Worm (Caenorhabditis elegans) whole organism, L1 larva: Measurements from ENCODE around the gene nas-3.

Experiments
- C04F5.9 ChIP-seq: sonication (generic microtip); optimal IDR thresholded peaks from 2 replicates; lab custom pipeline; 2016; ENCODE audit warnings: missing genetic modification characterization, missing compliant biosample characterization
- C16A3.4 ChIP-seq: fragments of 150-350 bp; optimal IDR thresholded peaks from 2 replicates; lab custom pipeline; 2014; ENCODE audit warnings: missing biosample characterization, missing genetic modification characterization
- C34B4.2 ChIP-seq: sonication (generic microtip); optimal IDR thresholded peaks from 2 replicates; lab custom pipeline; 2017; ENCODE audit warnings: mild to moderate bottlenecking, missing genetic modification characterization, missing compliant biosample characterization
- Y116A8C.19 ChIP-seq: sonication (generic microtip); optimal IDR thresholded peaks from 2 replicates; lab custom pipeline; 2016; ENCODE audit warnings: missing compliant biosample characterization, missing genetic modification characterization, borderline replicate concordance
- alr-1 ChIP-seq: fragments of 200-800 bp; sonication (Bioruptor generic); optimal IDR thresholded peaks from 2 replicates; lab custom pipeline; 2018; ENCODE audit warnings: borderline replicate concordance, mild to moderate bottlenecking, missing genetic modification characterization, missing compliant biosample characterization
- blmp-1 ChIP-seq: fragments of 150-350 bp; optimal IDR thresholded peaks from 2 replicates; lab custom pipeline; 2014; ENCODE audit warnings: missing biosample characterization, missing genetic modification characterization
- ceh-88 ChIP-seq: fragments of 200-800 bp; sonication (Bioruptor generic); IDR thresholded peaks from 2 replicates; pipeline ENCODE4 v1.3.6; 2022; ENCODE audit warnings: missing genetic modification characterization, missing compliant biosample characterization
- dsc-1 ChIP-seq: sonication (generic microtip); optimal IDR thresholded peaks from 2 replicates; lab custom pipeline; 2016; ENCODE audit warnings: mild to moderate bottlenecking, missing genetic modification characterization, missing compliant biosample characterization
- efl-1 ChIP-seq, 4 experiments: fragments of 150-350 bp; optimal IDR thresholded peaks in 3 of 4; peaks in 1 of 4; 1 replicate in 1 of 4; 2 replicates in 3 of 4; lab custom pipeline; 2014; ENCODE audit warnings: missing biosample characterization in 2 of 4, missing genetic modification characterization in 2 of 4, missing genetic modification reagents in 2 of 4
- elt-2 ChIP-seq: sonication (generic microtip); optimal IDR thresholded peaks from 2 replicates; lab custom pipeline; 2016; ENCODE audit warnings: missing genetic modification characterization, mild to moderate bottlenecking, inconsistent platforms, missing compliant biosample characterization, missing genetic modification reagents
- ets-5 ChIP-seq: fragments of 200-800 bp; sonication (Bioruptor generic); IDR thresholded peaks from 2 replicates; pipeline ENCODE4 v1.3.6; 2022; ENCODE audit warnings: missing genetic modification characterization, missing compliant biosample characterization
- fkh-10 ChIP-seq: sonication (generic microtip); optimal IDR thresholded peaks from 2 replicates; lab custom pipeline; 2017; ENCODE audit warnings: missing biosample characterization, missing genetic modification reagents, missing genetic modification characterization
- fkh-4 ChIP-seq: sonication (generic microtip); optimal IDR thresholded peaks from 2 replicates; lab custom pipeline; 2016; ENCODE audit warnings: missing compliant biosample characterization, missing genetic modification characterization, borderline replicate concordance
- fkh-8 ChIP-seq: sonication (generic microtip); optimal IDR thresholded peaks from 2 replicates; lab custom pipeline; 2016; ENCODE audit warnings: mild to moderate bottlenecking, missing genetic modification characterization, missing compliant biosample characterization
- hlh-4 ChIP-seq: sonication (generic microtip); optimal IDR thresholded peaks from 2 replicates; lab custom pipeline; 2016; ENCODE audit warnings: mild to moderate bottlenecking, missing genetic modification characterization, missing compliant biosample characterization
- hpl-2 ChIP-seq: fragments of 150-350 bp; optimal IDR thresholded peaks from 2 replicates; lab custom pipeline; 2014; ENCODE audit warnings: missing biosample characterization, missing genetic modification reagents, missing genetic modification characterization
- jun-1 ChIP-seq: fragments of 150-350 bp; optimal IDR thresholded peaks from 2 replicates; lab custom pipeline; 2014; ENCODE audit warnings: missing biosample characterization, missing genetic modification reagents, missing genetic modification characterization
- lin-13 ChIP-seq: fragments of 150-350 bp; optimal IDR thresholded peaks from 2 replicates; lab custom pipeline; 2014; ENCODE audit warnings: missing biosample characterization, missing genetic modification reagents, missing genetic modification characterization
- lin-14 ChIP-seq: fragments of 200-800 bp; sonication (Bioruptor generic); optimal IDR thresholded peaks from 2 replicates; lab custom pipeline; 2018; ENCODE audit warnings: mild to moderate bottlenecking, missing genetic modification characterization, moderate library complexity, missing compliant biosample characterization
- lin-15B ChIP-seq: fragments of 150-350 bp; sonication (generic microtip); optimal IDR thresholded peaks from 3 replicates; lab custom pipeline; 2014; ENCODE audit warnings: missing biosample characterization, missing genetic modification characterization
- lin-35 ChIP-seq, 2 experiments: fragments of 150-350 bp; optimal IDR thresholded peaks; 2 replicates each; lab custom pipeline; 2014; ENCODE audit warnings: missing biosample characterization in 2 of 2, missing genetic modification characterization in 2 of 2, missing genetic modification reagents in 2 of 2
- nhr-11 ChIP-seq: fragments of 150-350 bp; optimal IDR thresholded peaks from 2 replicates; lab custom pipeline; 2014; ENCODE audit warnings: missing biosample characterization, missing genetic modification characterization
- nhr-12 ChIP-seq: sonication (generic microtip); optimal IDR thresholded peaks from 2 replicates; lab custom pipeline; 2017; ENCODE audit warnings: missing biosample characterization, missing genetic modification characterization
- nhr-19 ChIP-seq: fragments of 200-800 bp; sonication (Bioruptor generic); conservative IDR thresholded peaks from 2 replicates; pipeline ENCODE4 v1.3.6; 2022; ENCODE audit warnings: missing genetic modification characterization, missing compliant biosample characterization
- nhr-237 ChIP-seq: fragments of 150-350 bp; optimal IDR thresholded peaks from 2 replicates; lab custom pipeline; 2014; ENCODE audit warnings: missing biosample characterization, missing genetic modification characterization
- nhr-47 ChIP-seq: sonication (generic microtip); optimal IDR thresholded peaks from 2 replicates; lab custom pipeline; 2016; ENCODE audit warnings: mild to moderate bottlenecking, missing genetic modification characterization, moderate library complexity, missing compliant biosample characterization
- nhr-71 ChIP-seq: sonication (generic microtip); optimal IDR thresholded peaks from 2 replicates; lab custom pipeline; 2016; ENCODE audit warnings: mild to moderate bottlenecking, missing genetic modification characterization, moderate library complexity, missing compliant biosample characterization
- nhr-76 ChIP-seq: sonication (generic microtip); optimal IDR thresholded peaks from 2 replicates; lab custom pipeline; 2017; ENCODE audit warnings: missing biosample characterization, missing genetic modification characterization
- nhr-90 ChIP-seq: sonication (generic microtip); optimal IDR thresholded peaks from 2 replicates; lab custom pipeline; 2016; ENCODE audit warnings: mild to moderate bottlenecking, missing genetic modification characterization, missing compliant biosample characterization; ENCODE audit not compliant: poor library complexity
- pag-3 ChIP-seq: sonication (generic microtip); optimal IDR thresholded peaks from 2 replicates; lab custom pipeline; 2017; ENCODE audit warnings: missing genetic modification characterization, mild to moderate bottlenecking, missing compliant biosample characterization, antibody characterized with exemption, borderline replicate concordance; ENCODE audit not compliant: insufficient read depth
- pax-3 ChIP-seq: fragments of 200-800 bp; sonication (Bioruptor generic); optimal IDR thresholded peaks from 2 replicates; lab custom pipeline; 2018; ENCODE audit warnings: mild to moderate bottlenecking, missing genetic modification characterization, moderate library complexity, missing compliant biosample characterization
- pqm-1 ChIP-seq: sonication (generic microtip); optimal IDR thresholded peaks from 3 replicates; lab custom pipeline; 2017; ENCODE audit warnings: missing biosample characterization, missing genetic modification characterization
- snpc-4 ChIP-seq: fragments of 150-350 bp; optimal IDR thresholded peaks from 2 replicates; lab custom pipeline; 2014; ENCODE audit warnings: missing biosample characterization, missing genetic modification characterization
- snu-23 ChIP-seq: sonication (generic microtip); optimal IDR thresholded peaks from 2 replicates; lab custom pipeline; 2016; ENCODE audit warnings: missing genetic modification characterization, missing compliant biosample characterization
- sox-4 ChIP-seq: sonication (generic microtip); optimal IDR thresholded peaks from 2 replicates; lab custom pipeline; 2016; ENCODE audit warnings: missing genetic modification characterization, missing compliant biosample characterization
- sptf-1 ChIP-seq: fragments of 150-350 bp; optimal IDR thresholded peaks from 2 replicates; lab custom pipeline; 2014; ENCODE audit warnings: missing biosample characterization, missing genetic modification characterization
- swsn-7 ChIP-seq: sonication (generic microtip); optimal IDR thresholded peaks from 2 replicates; lab custom pipeline; 2016; ENCODE audit warnings: missing genetic modification characterization, missing compliant biosample characterization
- tbx-2 ChIP-seq: sonication (generic microtip); optimal IDR thresholded peaks from 2 replicates; lab custom pipeline; 2016; ENCODE audit warnings: missing genetic modification characterization, missing compliant biosample characterization
- tlp-1 ChIP-seq: fragments of 150-350 bp; optimal IDR thresholded peaks from 2 replicates; lab custom pipeline; 2014; ENCODE audit warnings: missing biosample characterization, missing genetic modification characterization
- unc-62 ChIP-seq: fragments of 150-350 bp; optimal IDR thresholded peaks from 2 replicates; lab custom pipeline; 2014; ENCODE audit warnings: missing biosample characterization, missing genetic modification reagents, missing genetic modification characterization
- unc-98 ChIP-seq: fragments of 200-800 bp; sonication (Bioruptor generic); IDR thresholded peaks from 2 replicates; pipeline ENCODE4 v1.3.6; 2022; ENCODE audit warnings: missing genetic modification characterization, missing compliant biosample characterization
- zag-1 ChIP-seq: fragments of 150-350 bp; optimal IDR thresholded peaks from 2 replicates; lab custom pipeline; 2014; ENCODE audit warnings: missing biosample characterization, missing genetic modification characterization
- ztf-11 ChIP-seq, 2 experiments: sonication (generic microtip); optimal IDR thresholded peaks; 2 replicates each; lab custom pipeline; 2016 to 2017; ENCODE audit warnings: missing genetic modification characterization in 2 of 2, missing biosample characterization in 1 of 2, missing compliant biosample characterization in 1 of 2

The nas-3 gene

DNA sequence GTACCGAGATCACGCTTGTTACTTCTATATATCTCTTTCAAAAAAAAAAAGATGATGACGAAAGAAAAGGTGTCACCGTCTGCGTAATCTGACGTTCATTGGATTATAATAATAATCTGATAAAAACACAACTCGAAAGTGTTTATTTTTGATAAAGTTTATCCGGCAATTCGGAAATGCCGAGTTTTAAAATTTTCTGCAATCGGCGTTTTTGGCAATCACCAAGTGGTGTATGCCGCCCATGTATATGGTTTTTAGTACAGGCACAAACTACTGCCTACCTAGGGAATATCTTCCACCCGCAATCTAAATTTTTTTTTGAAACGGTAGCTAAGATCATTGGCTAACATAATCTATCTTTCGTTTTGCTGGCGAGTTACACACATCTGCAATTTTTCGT lies 4.0 kb upstream of the nas-3 start:
- TF ChIP-seq nhr-47 (peak; percentile 60), sox-4 (tag; lab: Kevin White, UChicago) (peak; percentile 19), pax-3 (tag; lab: Kevin White, UChicago) (peak; percentile 55), nhr-71 (tag; lab: Kevin White, UChicago) (no peak), nhr-90 (tag; lab: Kevin White, UChicago) (no peak), blmp-1 (tag; lab: Kevin White, UChicago) (peak; percentile 18), dsc-1 (tag; lab: Kevin White, UChicago) (peak; percentile 66), fkh-8 (peak; percentile 24)

DNA sequence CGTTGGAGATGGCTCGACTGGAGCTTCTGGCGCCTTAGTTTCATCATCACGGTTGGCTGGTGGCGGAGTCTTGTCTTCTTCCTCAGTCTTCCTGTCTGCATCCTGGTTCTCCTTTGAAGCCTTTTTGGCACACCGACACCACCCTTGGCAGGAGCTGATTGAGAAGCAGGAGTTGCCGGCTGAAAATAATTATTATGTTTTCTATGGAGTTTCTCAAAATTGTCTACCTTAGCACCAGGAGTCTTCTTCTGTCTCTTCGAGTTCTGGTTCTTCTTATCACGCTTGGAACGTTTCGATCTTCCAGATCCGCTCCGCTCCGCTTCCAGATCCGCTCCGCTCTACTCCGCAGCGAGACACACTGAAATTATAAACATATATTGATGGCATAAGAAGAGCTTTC lies 2.6 kb downstream of the nas-3 start, which contains the start of gene K06A4.6:
TSS of gene K06A4.6 (minus strand) at position 101 of the 400 bp plus-strand sequence.
- TF ChIP-seq C34B4.2 (tag; lab: Kevin White, UChicago), result no peak
- TF ChIP-seq C16A3.4 (tag; lab: Kevin White, UChicago), result no peak
- TF ChIP-seq C04F5.9 (tag; lab: Kevin White, UChicago), result no peak
- no peak for TF ChIP-seq nhr-11 (tag; lab: Kevin White, UChicago)
- TF ChIP-seq sptf-1 (tag; lab: Kevin White, UChicago), result no peak
- no peak for TF ChIP-seq hpl-2 (GFP tag; lab: Kevin White, UChicago)
- TF ChIP-seq dsc-1 (tag; lab: Kevin White, UChicago), result no peak
- no peak for TF ChIP-seq tlp-1 (tag; lab: Kevin White, UChicago)
- no peak for TF ChIP-seq snu-23 (GFP tag; lab: Kevin White, UChicago)
- no peak for TF ChIP-seq fkh-4

DNA sequence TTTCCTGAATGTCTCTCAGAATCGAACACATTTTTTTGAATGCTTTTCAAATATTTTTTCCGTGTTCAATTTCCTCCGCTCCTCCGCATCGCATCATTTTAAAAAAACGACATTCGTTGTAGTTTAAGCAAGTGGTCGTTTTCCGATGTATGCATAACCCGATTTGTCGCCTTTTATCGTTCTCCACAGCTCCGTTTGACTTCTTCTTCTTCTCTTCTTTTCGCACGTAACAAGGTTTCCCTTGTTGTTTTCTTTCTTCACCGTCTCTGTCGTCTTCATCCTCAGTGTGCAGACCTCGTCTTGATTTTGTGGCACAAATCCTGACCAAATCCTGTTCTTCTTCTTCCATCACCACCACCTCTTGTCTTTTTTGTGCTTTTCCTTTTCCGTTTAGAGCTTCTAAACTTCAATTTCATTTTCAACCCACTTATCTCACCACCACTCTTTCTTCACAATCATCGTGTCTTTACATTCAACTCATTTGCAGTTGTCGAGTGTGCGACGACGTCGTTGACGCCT lies 5.8 kb downstream of the nas-3 start, which contains the start of gene K06A4.2:
TSS of gene K06A4.2 (plus strand) at position 469 of the 519 bp plus-strand sequence.
- TF ChIP-seq unc-98 (GFP tag; lab: Robert Waterston, UW), result no peak
- TF ChIP-seq lin-14 (GFP tag; lab: Kevin White, UChicago), result peak; percentile 57
- TF ChIP-seq hlh-4, result no peak
- TF ChIP-seq snpc-4, result no peak
- TF ChIP-seq fkh-10 (GFP tag; lab: Kevin White, UChicago), result peak; percentile 90

DNA sequence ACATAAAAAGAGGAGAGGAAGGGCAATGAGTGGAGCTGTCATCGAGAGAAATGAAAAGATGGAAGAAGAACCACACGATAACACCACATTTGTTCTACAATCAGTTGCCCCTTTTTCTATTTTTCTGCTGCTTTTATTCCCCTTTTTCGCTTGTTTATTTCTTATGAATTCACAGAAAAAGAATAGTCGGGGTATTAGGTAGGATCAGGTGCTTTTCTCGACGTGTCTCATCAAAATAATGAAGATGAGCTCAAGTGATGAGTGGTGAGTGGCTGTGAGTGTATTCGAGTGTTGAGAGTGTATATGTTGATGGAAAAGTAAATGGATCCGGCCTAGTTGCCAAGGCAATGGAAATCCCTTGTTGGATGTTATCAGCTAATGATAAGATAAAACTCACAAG lies 7.5 kb downstream of the nas-3 start:
- no peak for TF ChIP-seq hlh-4
- peak; percentile 15 for TF ChIP-seq fkh-8
- no peak for TF ChIP-seq hpl-2 (GFP tag; lab: Kevin White, UChicago)
- peak; percentile 5 for TF ChIP-seq nhr-71 (tag; lab: Kevin White, UChicago)
- no peak for TF ChIP-seq unc-98 (GFP tag; lab: Robert Waterston, UW)
- no peak for TF ChIP-seq pag-3 (tag; lab: Kevin White, UChicago)
- TF ChIP-seq elt-2 (tag; lab: Kevin White, UChicago), result no peak
- no peak for TF ChIP-seq ztf-11 (tag; optimal IDR thresholded peaks at IDR 0.05; lab: Kevin White, UChicago)
- TF ChIP-seq nhr-76, result no peak
- TF ChIP-seq snu-23 (GFP tag; lab: Kevin White, UChicago), result no peak
- no peak for TF ChIP-seq lin-13 (GFP tag; lab: Kevin White, UChicago)
- no peak for TF ChIP-seq jun-1
- no peak for TF ChIP-seq fkh-10 (GFP tag; lab: Kevin White, UChicago)
- no peak for TF ChIP-seq Y116A8C.19 (tag; lab: Kevin White, UChicago)
- TF ChIP-seq swsn-7 (tag; lab: Kevin White, UChicago), result no peak
- TF ChIP-seq alr-1 (tag; lab: Kevin White, UChicago), result no peak
- no peak for TF ChIP-seq ceh-88 (GFP tag; lab: Robert Waterston, UW)
- TF ChIP-seq nhr-90 (tag; lab: Kevin White, UChicago), result no peak
- TF ChIP-seq pqm-1 (tag; lab: Kevin White, UChicago), result no peak
- no peak for TF ChIP-seq nhr-237 (tag; lab: Kevin White, UChicago)
- TF ChIP-seq dsc-1 (tag; lab: Kevin White, UChicago), result peak; percentile 88
- TF ChIP-seq pax-3 (tag; lab: Kevin White, UChicago), result peak; percentile 38
- TF ChIP-seq sptf-1 (tag; lab: Kevin White, UChicago), result no peak
- no peak for TF ChIP-seq C04F5.9 (tag; lab: Kevin White, UChicago)
- TF ChIP-seq nhr-19 (GFP tag; lab: Robert Waterston, UW), result no peak
- no peak for TF ChIP-seq lin-35 (GFP tag; optimal IDR thresholded peaks at IDR 0.05; lab: Kevin White, UChicago)
- TF ChIP-seq zag-1 (tag; lab: Kevin White, UChicago), result no peak
- TF ChIP-seq efl-1 (optimal IDR thresholded peaks at IDR 0.05; lab: Kevin White, UChicago), result no peak
- peak in 1 of 2 experiments; percentile 69 for TF ChIP-seq efl-1 (GFP tag; optimal IDR thresholded peaks at IDR 0.05 in 1 of 2; lab: Kevin White, UChicago)
- no peak for TF ChIP-seq C16A3.4 (tag; lab: Kevin White, UChicago)
- TF ChIP-seq unc-62 (GFP tag; lab: Kevin White, UChicago), result no peak
- TF ChIP-seq lin-15B (tag; lab: Kevin White, UChicago), result no peak
- TF ChIP-seq tbx-2 (tag; lab: Kevin White, UChicago), result no peak
- TF ChIP-seq sox-4 (tag; lab: Kevin White, UChicago), result peak; percentile 9
- TF ChIP-seq ets-5 (GFP tag; lab: Robert Waterston, UW), result no peak
- no peak for TF ChIP-seq nhr-12
